Fruit fly (Drosophila melanogaster): ENCODE measurements around the gene TfIIEbeta.
A peak's percentile ranks its signal among the peaks of the same experiment; 100 is the strongest.

TfIIEbeta gene

DNA sequence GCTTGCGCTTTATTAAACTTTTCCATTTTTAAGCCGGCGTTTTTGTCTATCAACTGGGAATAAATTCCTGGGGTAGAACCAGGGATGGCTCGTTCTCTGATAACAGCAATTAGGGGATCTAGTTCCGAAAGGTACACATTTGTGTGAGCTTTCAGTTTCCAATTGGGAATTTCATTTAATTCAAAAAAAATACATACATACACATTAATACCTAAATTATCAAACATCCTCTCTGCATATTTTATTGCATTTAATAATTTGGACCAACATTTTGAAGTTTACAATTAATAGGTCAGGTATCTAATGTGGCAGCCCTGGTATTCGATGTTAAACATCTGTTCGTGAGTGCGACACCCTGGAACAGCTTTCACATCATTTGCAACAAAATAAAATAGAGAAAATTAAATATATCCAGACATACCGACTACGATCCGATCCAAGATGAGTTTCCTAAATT is 27.7 kb upstream of the TfIIEbeta start, which contains the start of the genes CG15011 and CG1309 (continued):
- peak; percentile 97 for TF ChIP-seq MBD-R2 (GFP tag; IDR thresholded peaks at IDR 0.05)
- TF ChIP-seq sim (GFP tag; IDR thresholded peaks at IDR 0.05), result no peak
- peak; percentile 23 for TF ChIP-seq org-1 (GFP tag; optimal IDR thresholded peaks at IDR 0.05)
- no peak for TF ChIP-seq CG6791 (GFP tag; IDR thresholded peaks at IDR 0.05; ENCODE audit: partially characterized antibody)
- TF ChIP-seq Doc3 (GFP tag; IDR thresholded peaks at IDR 0.05; ENCODE audit: partially characterized antibody), result 0 out of 3 replicates have a peak, but pooled peaks have one; percentile 40
- no peak for TF ChIP-seq sc (optimal IDR thresholded peaks at IDR 0.05)
- TF ChIP-seq sc (GFP tag; optimal IDR thresholded peaks at IDR 0.05), result peak; percentile 70
- TF ChIP-seq ATbp (GFP tag; optimal IDR thresholded peaks at IDR 0.05), result peak; percentile 41
- peak; percentile 82 for TF ChIP-seq dm (GFP tag; optimal IDR thresholded peaks at IDR 0.05)
- TF ChIP-seq CG6175 (GFP tag; IDR thresholded peaks at IDR 0.05), result no peak
- peak; percentile 88 for TF ChIP-seq CG1603 (tag; optimal IDR thresholded peaks at IDR 0.05)
- TF ChIP-seq Nf-YB (GFP tag; optimal IDR thresholded peaks at IDR 0.05), result peak; percentile 66
- peak; percentile 68 for TF ChIP-seq caup (GFP tag; optimal IDR thresholded peaks at IDR 0.05; ENCODE audit: severe bottlenecking)
- peak; percentile 5 for TF ChIP-seq CG31365 (tag; optimal IDR thresholded peaks at IDR 0.05)
- TF ChIP-seq Sox102F (GFP tag; optimal IDR thresholded peaks at IDR 0.05), result peak; percentile 81
- TF ChIP-seq CG42726 (GFP tag; IDR thresholded peaks at IDR 0.05; ENCODE audit: partially characterized antibody), result no peak
- TF ChIP-seq CG14965 (GFP tag; optimal IDR thresholded peaks at IDR 0.05; ENCODE audit: borderline replicate concordance), result no peak
- peak; percentile 80 for TF ChIP-seq Dip3 (GFP tag; optimal IDR thresholded peaks at IDR 0.05)
- TF ChIP-seq sug (tag; optimal IDR thresholded peaks at IDR 0.05), result peak; percentile 92
- peak; percentile 68 for TF ChIP-seq CG10462 (GFP tag; optimal IDR thresholded peaks at IDR 0.05)
- peak; percentile 39 for TF ChIP-seq run (tag; optimal IDR thresholded peaks at IDR 0.05)
- no peak for TF ChIP-seq CG4360 (GFP tag; IDR thresholded peaks at IDR 0.05)
- TF ChIP-seq CG9817 (tag; optimal IDR thresholded peaks at IDR 0.05), result peak; percentile 89
- peak; percentile 93 for TF ChIP-seq CG12391 (tag; optimal IDR thresholded peaks at IDR 0.05)
- TF ChIP-seq kah (GFP tag; optimal IDR thresholded peaks at IDR 0.05), result peak; percentile 14
- peak; percentile 91 for TF ChIP-seq mam (GFP tag; optimal IDR thresholded peaks at IDR 0.05)
- TF ChIP-seq CG3995 (GFP tag; optimal IDR thresholded peaks at IDR 0.05), result peak; percentile 63
- peak; percentile 79 for TF ChIP-seq CG6272 (GFP tag; IDR thresholded peaks at IDR 0.05)
- TF ChIP-seq onecut (GFP tag; IDR thresholded peaks at IDR 0.05), result peak; percentile 59; the same call in 1 of the 2 replicates
- peak; percentile 96 for TF ChIP-seq Elba2 (GFP tag; optimal IDR thresholded peaks at IDR 0.05)
- peak; percentile 59 for TF ChIP-seq CG31224 (GFP tag; IDR thresholded peaks at IDR 0.05)
- TF ChIP-seq ham (GFP tag; IDR thresholded peaks at IDR 0.05), result 0 out of 2 replicates have a peak, but pooled peaks have one; percentile 35
- peak; percentile 37 for TF ChIP-seq sima (GFP tag; optimal IDR thresholded peaks at IDR 0.05)
- TF ChIP-seq Mrtf (GFP tag; IDR thresholded peaks at IDR 0.05), result peak; percentile 58; the same call in 1 of the 3 replicates
- 0 out of 3 replicates have a peak, but pooled peaks have one; percentile 8 for TF ChIP-seq jigr1 (GFP tag; IDR thresholded peaks at IDR 0.05)
- TF ChIP-seq wor (GFP tag; IDR thresholded peaks at IDR 0.05), result peak; percentile 63
- TF ChIP-seq tap (tag; optimal IDR thresholded peaks at IDR 0.05), result peak; percentile 67
- no peak for TF ChIP-seq eve (GFP tag; optimal IDR thresholded peaks at IDR 0.05)
- TF ChIP-seq CG10431 (GFP tag; optimal IDR thresholded peaks at IDR 0.05), result peak; percentile 16
- TF ChIP-seq Xbp1 (GFP tag; optimal IDR thresholded peaks at IDR 0.05), result peak; percentile 90
- no peak for TF ChIP-seq CG15011 (GFP tag; optimal IDR thresholded peaks at IDR 0.05)
- peak; percentile 76 for TF ChIP-seq gsb-n (tag; optimal IDR thresholded peaks at IDR 0.05)
- TF ChIP-seq CG9609 (GFP tag; optimal IDR thresholded peaks at IDR 0.05), result peak; percentile 82
- TF ChIP-seq Atf3 (GFP tag; optimal IDR thresholded peaks at IDR 0.05), result peak; percentile 85
- TF ChIP-seq cwo (GFP tag; optimal IDR thresholded peaks at IDR 0.05), result peak; percentile 35
- TF ChIP-seq pzg (GFP tag; optimal IDR thresholded peaks at IDR 0.05), result peak; percentile 65
- TF ChIP-seq Gug (GFP tag; IDR thresholded peaks at IDR 0.05), result peak; percentile 69; the same call in 3 of the 4 replicates
- peak; percentile 59 for TF ChIP-seq Rx (GFP tag; IDR thresholded peaks at IDR 0.05)
- TF ChIP-seq ci (GFP tag; IDR thresholded peaks at IDR 0.05), result peak; percentile 81
- TF ChIP-seq CG32767 (GFP tag; IDR thresholded peaks at IDR 0.05), result peak; percentile 96
- peak; percentile 86 for TF ChIP-seq zfh2 (GFP tag; optimal IDR thresholded peaks at IDR 0.05)
